Fruit fly (Drosophila melanogaster) whole organism, pupa: ENCODE results near the gene Sar1.

Experiments used
- CG10348 ChIP-seq: fragments of 200-800 bp; sonication (Bioruptor generic); IDR thresholded peaks from 2 replicates; pipeline ENCODE4 v1.3.6; 2022; ENCODE audit warnings: missing biosample characterization, missing genetic modification characterization
- CG12605 ChIP-seq: fragments of 200-800 bp; sonication (Bioruptor generic); IDR thresholded peaks from 2 replicates; pipeline ENCODE4 v1.3.6; 2022; ENCODE audit warnings: missing biosample characterization, missing genetic modification characterization
- CG13204 ChIP-seq: fragments of 200-800 bp; sonication (Bioruptor generic); optimal IDR thresholded peaks from 2 replicates; lab custom pipeline; 2018; ENCODE audit warnings: missing biosample characterization, mild to moderate bottlenecking, missing genetic modification characterization, moderate library complexity
- CG14655 ChIP-seq: fragments of 200-800 bp; sonication (Bioruptor generic); optimal IDR thresholded peaks from 3 replicates; lab custom pipeline; 2017; ENCODE audit warnings: mild to moderate bottlenecking, missing biosample characterization, missing genetic modification reagents, missing genetic modification characterization
- CG15710 ChIP-seq: fragments of 200-800 bp; sonication (Bioruptor generic); optimal IDR thresholded peaks from 2 replicates; lab custom pipeline; 2018; ENCODE audit warnings: missing biosample characterization, mild to moderate bottlenecking, missing genetic modification characterization, moderate library complexity
- CG17806 ChIP-seq: fragments of 200-800 bp; sonication (Bioruptor generic); optimal IDR thresholded peaks from 2 replicates; lab custom pipeline; 2018; ENCODE audit warnings: missing biosample characterization, mild to moderate bottlenecking, missing genetic modification characterization, moderate library complexity
- CG32121 ChIP-seq: fragments of 200-800 bp; sonication (Bioruptor generic); IDR thresholded peaks from 2 replicates; pipeline ENCODE4 v1.3.6; 2022; ENCODE audit warnings: missing biosample characterization, missing genetic modification characterization
- CG34367 ChIP-seq: fragments of 200-800 bp; sonication (Bioruptor generic); optimal IDR thresholded peaks from 2 replicates; lab custom pipeline; 2018; ENCODE audit warnings: missing biosample characterization, mild to moderate bottlenecking, missing genetic modification characterization
- CG4496 ChIP-seq: fragments of 200-800 bp; sonication (Bioruptor generic); IDR thresholded peaks from 3 replicates; pipeline ENCODE4 v1.3.6; 2022; ENCODE audit warnings: missing biosample characterization, missing genetic modification characterization
- CG8159 ChIP-seq: fragments of 200-800 bp; sonication (Bioruptor generic); optimal IDR thresholded peaks from 3 replicates; lab custom pipeline; 2018; ENCODE audit warnings: missing biosample characterization, mild to moderate bottlenecking, missing genetic modification characterization, moderate library complexity
- CG8301 ChIP-seq: fragments of 200-800 bp; sonication (Bioruptor generic); optimal IDR thresholded peaks from 2 replicates; lab custom pipeline; 2018; ENCODE audit warnings: missing biosample characterization, mild to moderate bottlenecking, missing genetic modification characterization
- CG9948 ChIP-seq: fragments of 200-800 bp; sonication (Bioruptor generic); optimal IDR thresholded peaks from 2 replicates; lab custom pipeline; 2018; ENCODE audit warnings: missing biosample characterization, mild to moderate bottlenecking, missing genetic modification characterization, moderate library complexity
- D1 ChIP-seq: fragments of 200-800 bp; sonication (Bioruptor generic); optimal IDR thresholded peaks from 2 replicates; lab custom pipeline; 2018; ENCODE audit warnings: missing biosample characterization, mild to moderate bottlenecking, missing genetic modification characterization, moderate library complexity
- EcR ChIP-seq: fragments of 200-800 bp; sonication (Bioruptor generic); optimal IDR thresholded peaks from 3 replicates; lab custom pipeline; 2019; ENCODE audit warnings: missing biosample characterization, missing genetic modification characterization, mild to moderate bottlenecking, moderate library complexity, missing genetic modification reagents
- Ets98B ChIP-seq: fragments of 200-800 bp; sonication (Bioruptor generic); IDR thresholded peaks from 2 replicates; pipeline ENCODE4 v1.3.6; 2022; ENCODE audit warnings: missing biosample characterization, missing genetic modification characterization
- Pif1A ChIP-seq: fragments of 200-800 bp; sonication (Bioruptor generic); optimal IDR thresholded peaks from 3 replicates; lab custom pipeline; 2016; ENCODE audit warnings: missing biosample characterization, missing genetic modification characterization
- Pif1B ChIP-seq: fragments of 200-800 bp; sonication (Bioruptor generic); optimal IDR thresholded peaks from 3 replicates; lab custom pipeline; 2016; ENCODE audit warnings: missing biosample characterization, missing genetic modification characterization
- Snoo ChIP-seq: fragments of 200-800 bp; sonication (Bioruptor generic); optimal IDR thresholded peaks from 3 replicates; lab custom pipeline; 2017; ENCODE audit warnings: missing biosample characterization, mild to moderate bottlenecking, missing genetic modification characterization, inconsistent platforms
- fd96Ca ChIP-seq: fragments of 200-800 bp; sonication (Bioruptor generic); IDR thresholded peaks from 3 replicates; pipeline ENCODE4 v1.3.6; 2022; ENCODE audit warnings: missing biosample characterization, missing genetic modification characterization
- gl ChIP-seq: fragments of 200-800 bp; sonication (Bioruptor generic); optimal IDR thresholded peaks from 2 replicates; lab custom pipeline; 2018; ENCODE audit warnings: missing biosample characterization, mild to moderate bottlenecking, missing genetic modification characterization
- rn ChIP-seq: fragments of 200-800 bp; sonication (Bioruptor generic); IDR thresholded peaks from 2 replicates; pipeline ENCODE4 v1.3.6; 2022; ENCODE audit warnings: missing biosample characterization, missing genetic modification characterization

Sar1 gene

dm6 chr3R:22372535-22372934 is 16.1 kb downstream of the Sar1 start, which contains the start of gene CG7069:
TSS of gene CG7069 (plus strand) at chr3R:22372835.
- TF ChIP-seq CG4496 (GFP tag; lab: Robert Waterston, UW) = no peak
- no peak for TF ChIP-seq fd96Ca (GFP tag; lab: Robert Waterston, UW)

- TF ChIP-seq CG13204 = no peak
- TF ChIP-seq CG9948 (tag; lab: Kevin White, UChicago) = no peak
- no peak for TF ChIP-seq gl (tag; lab: Kevin White, UChicago)
- no peak for TF ChIP-seq Snoo (tag; lab: Kevin White, UChicago)
- TF ChIP-seq Ets98B = no peak
- TF ChIP-seq Pif1A = no peak
Observed at dm6 chr3R:22375674-22376073, 19.2 kb downstream of the Sar1 start, which contains the start of gene CG18596. TSS of gene CG18596 (plus strand) at chr3R:22375923.

dm6 chr3R:22379942-22380341 is 23.5 kb downstream of the Sar1 start, which contains the start of gene CG34149:
TSS of gene CG34149 (plus strand) at chr3R:22380128.
- TF ChIP-seq fd96Ca (GFP tag; lab: Robert Waterston, UW) = no peak
- TF ChIP-seq Ets98B = no peak
- TF ChIP-seq CG32121 = no peak
- no peak for TF ChIP-seq Pif1A
- no peak for TF ChIP-seq CG8301 (tag; lab: Kevin White, UChicago)
- TF ChIP-seq CG13204 = no peak
- no peak for TF ChIP-seq CG14655 (GFP tag; lab: Kevin White, UChicago)
- TF ChIP-seq rn (GFP tag; lab: Robert Waterston, UW) = no peak
- no peak for TF ChIP-seq Snoo (tag; lab: Kevin White, UChicago)
- no peak for TF ChIP-seq CG10348
- TF ChIP-seq CG34367 = no peak
- no peak for TF ChIP-seq CG17806 (tag; lab: Kevin White, UChicago)
- TF ChIP-seq EcR = no peak
- no peak for TF ChIP-seq CG4496 (GFP tag; lab: Robert Waterston, UW)
- TF ChIP-seq CG12605 (GFP tag; lab: Robert Waterston, UW) = no peak
- TF ChIP-seq CG15710 = no peak

- no peak for TF ChIP-seq CG12605 (GFP tag; lab: Robert Waterston, UW)
- TF ChIP-seq Ets98B = no peak
- no peak for TF ChIP-seq gl (tag; lab: Kevin White, UChicago)
- no peak for TF ChIP-seq Pif1B (GFP tag; lab: Kevin White, UChicago)
- no peak for TF ChIP-seq CG8159
- TF ChIP-seq CG14655 (GFP tag; lab: Kevin White, UChicago) = no peak
Observed at dm6 chr3R:22381077-22381476, 24.6 kb downstream of the Sar1 start, which contains the start of gene CG43342. TSS of gene CG43342 (plus strand) at chr3R:22381340.

- no peak for TF ChIP-seq Ets98B
- no peak for TF ChIP-seq gl (tag; lab: Kevin White, UChicago)
- TF ChIP-seq CG9948 (tag; lab: Kevin White, UChicago) = no peak
- TF ChIP-seq fd96Ca (GFP tag; lab: Robert Waterston, UW) = no peak
- TF ChIP-seq CG34367 = no peak
- TF ChIP-seq rn (GFP tag; lab: Robert Waterston, UW) = no peak
- TF ChIP-seq CG4496 (GFP tag; lab: Robert Waterston, UW) = no peak
- no peak for TF ChIP-seq D1 (tag; lab: Kevin White, UChicago)
- TF ChIP-seq EcR = no peak
- no peak for TF ChIP-seq CG10348
- no peak for TF ChIP-seq CG12605 (GFP tag; lab: Robert Waterston, UW)
- TF ChIP-seq CG15710 = no peak
- no peak for TF ChIP-seq Snoo (tag; lab: Kevin White, UChicago)
- TF ChIP-seq CG32121 = no peak
- no peak for TF ChIP-seq Pif1B (GFP tag; lab: Kevin White, UChicago)
- TF ChIP-seq CG17806 (tag; lab: Kevin White, UChicago) = no peak
- no peak for TF ChIP-seq CG8159
- TF ChIP-seq CG13204 = no peak
- no peak for TF ChIP-seq CG8301 (tag; lab: Kevin White, UChicago)
Observed at dm6 chr3R:22381735-22382134, 25.2 kb downstream of the Sar1 start, which contains the start of gene Gpdh3. TSS of gene Gpdh3 (plus strand) at chr3R:22382035.

dm6 chr3R:22389614-22390013 is 33.1 kb downstream of the Sar1 start, which contains the start of the genes CAH8 and CG7059:
TSS of gene CAH8 (minus strand) at chr3R:22389714.
TSS of gene CG7059 (plus strand) at chr3R:22389780.
- TF ChIP-seq CG8159 (no peak), CG12605 (GFP tag; lab: Robert Waterston, UW) (0 out of 2 replicates have a peak, but pooled peaks have one; percentile 11), EcR (no peak)

- TF ChIP-seq gl (tag; lab: Kevin White, UChicago) = no peak
- no peak for TF ChIP-seq CG32121
- no peak for TF ChIP-seq Pif1B (GFP tag; lab: Kevin White, UChicago)
- TF ChIP-seq CG17806 (tag; lab: Kevin White, UChicago) = no peak
- no peak for TF ChIP-seq CG9948 (tag; lab: Kevin White, UChicago)
- no peak for TF ChIP-seq CG14655 (GFP tag; lab: Kevin White, UChicago)
- TF ChIP-seq Pif1A = no peak
- TF ChIP-seq CG15710 = no peak
- TF ChIP-seq Snoo (tag; lab: Kevin White, UChicago) = no peak
- no peak for TF ChIP-seq CG34367
- no peak for TF ChIP-seq fd96Ca (GFP tag; lab: Robert Waterston, UW)
- no peak for TF ChIP-seq Ets98B
- TF ChIP-seq CG13204 = no peak
- no peak for TF ChIP-seq EcR
- TF ChIP-seq CG10348 = no peak
- no peak for TF ChIP-seq CG8301 (tag; lab: Kevin White, UChicago)
- TF ChIP-seq, all 21 proteins: peak for 0
Observed at dm6 chr3R:22390109-22390508, 33.6 kb downstream of the Sar1 start.
